Worm (Caenorhabditis elegans) whole organism, L2 larva: Measurements from ENCODE around the gene dur-1.

Experiments
- C34F6.9 ChIP-seq: fragments of 150-350 bp; optimal IDR thresholded peaks from 2 replicates; lab custom pipeline; 2014; ENCODE audit warnings: missing biosample characterization, missing genetic modification characterization
- F13H6.1 ChIP-seq: sonication (generic microtip); optimal IDR thresholded peaks from 2 replicates; lab custom pipeline; 2016; ENCODE audit warnings: missing genetic modification characterization, missing compliant biosample characterization
- R02D3.7 ChIP-seq: fragments of 150-350 bp; optimal IDR thresholded peaks from 2 replicates; lab custom pipeline; 2014; ENCODE audit warnings: missing biosample characterization, missing genetic modification characterization
- Y55F3AM.14 ChIP-seq: fragments of 200-800 bp; sonication (Bioruptor generic); optimal IDR thresholded peaks from 2 replicates; lab custom pipeline; 2018; ENCODE audit warnings: mild to moderate bottlenecking, missing genetic modification characterization, missing compliant biosample characterization
- ZK546.5 ChIP-seq: sonication (generic microtip); optimal IDR thresholded peaks from 2 replicates; lab custom pipeline; 2017; ENCODE audit warnings: missing biosample characterization, missing genetic modification characterization
- alr-1 ChIP-seq: fragments of 150-350 bp; optimal IDR thresholded peaks from 2 replicates; lab custom pipeline; 2014; ENCODE audit warnings: missing biosample characterization, missing genetic modification characterization
- aly-2 ChIP-seq: fragments of 150-350 bp; optimal IDR thresholded peaks from 2 replicates; lab custom pipeline; 2014; ENCODE audit warnings: missing biosample characterization, missing genetic modification characterization
- ama-1 ChIP-seq: fragments of 150-350 bp; optimal IDR thresholded peaks from 2 replicates; lab custom pipeline; 2018; ENCODE audit warnings: inconsistent platforms
- blmp-1 ChIP-seq: sonication (generic microtip); optimal IDR thresholded peaks from 2 replicates; lab custom pipeline; 2017; ENCODE audit warnings: missing genetic modification characterization, mild to moderate bottlenecking, missing compliant biosample characterization, antibody characterized with exemption, moderate library complexity; ENCODE audit not compliant: insufficient read depth
- ceh-16 ChIP-seq: fragments of 150-350 bp; optimal IDR thresholded peaks from 2 replicates; lab custom pipeline; 2014; ENCODE audit warnings: missing biosample characterization, missing genetic modification characterization
- ceh-82 ChIP-seq: fragments of 150-350 bp; optimal IDR thresholded peaks from 2 replicates; lab custom pipeline; 2014; ENCODE audit warnings: missing biosample characterization, missing genetic modification characterization
- crh-2 ChIP-seq: sonication (generic microtip); optimal IDR thresholded peaks from 2 replicates; lab custom pipeline; 2017; ENCODE audit warnings: missing biosample characterization, missing genetic modification characterization
- egl-27 ChIP-seq: sonication (generic microtip); optimal IDR thresholded peaks from 3 replicates; lab custom pipeline; 2017; ENCODE audit warnings: missing biosample characterization, missing genetic modification reagents, missing genetic modification characterization
- elt-1 ChIP-seq: fragments of 150-350 bp; optimal IDR thresholded peaks from 2 replicates; lab custom pipeline; 2014; ENCODE audit warnings: missing biosample characterization, missing genetic modification characterization
- elt-3 ChIP-seq: sonication (generic microtip); optimal IDR thresholded peaks from 2 replicates; lab custom pipeline; 2017; ENCODE audit warnings: missing biosample characterization, missing genetic modification characterization
- gmeb-1 ChIP-seq: fragments of 150-350 bp; optimal IDR thresholded peaks from 2 replicates; lab custom pipeline; 2014; ENCODE audit warnings: missing biosample characterization, missing genetic modification characterization
- lin-11 ChIP-seq: fragments of 150-350 bp; sonication (generic microtip); optimal IDR thresholded peaks from 2 replicates; lab custom pipeline; 2014; ENCODE audit warnings: missing biosample characterization, missing genetic modification characterization, inconsistent platforms, mixed read lengths
- lin-13 ChIP-seq: fragments of 150-350 bp; optimal IDR thresholded peaks from 2 replicates; lab custom pipeline; 2014; ENCODE audit warnings: missing biosample characterization, missing genetic modification reagents, missing genetic modification characterization
- lsy-2 ChIP-seq, 2 experiments: fragments of 150-350 bp in 1 of 2; sonication (generic microtip) in 1 of 2; optimal IDR thresholded peaks; 2 replicates each; lab custom pipeline; 2014 to 2017; ENCODE audit warnings: missing biosample characterization in 2 of 2, missing genetic modification characterization in 2 of 2
- mab-5 ChIP-seq: fragments of 150-350 bp; optimal IDR thresholded peaks from 2 replicates; lab custom pipeline; 2014; ENCODE audit warnings: missing biosample characterization, missing genetic modification characterization
- mdl-1 ChIP-seq, 2 experiments: fragments of 150-350 bp in 1 of 2; sonication (generic microtip) in 1 of 2; optimal IDR thresholded peaks; 2 replicates each; lab custom pipeline; 2017; ENCODE audit warnings: missing biosample characterization in 2 of 2, missing genetic modification characterization in 2 of 2
- nhr-10 ChIP-seq: sonication (generic microtip); optimal IDR thresholded peaks from 2 replicates; lab custom pipeline; 2017; ENCODE audit warnings: missing biosample characterization, missing genetic modification characterization
- nhr-11 ChIP-seq: fragments of 150-350 bp; optimal IDR thresholded peaks from 2 replicates; lab custom pipeline; 2014; ENCODE audit warnings: missing biosample characterization, missing genetic modification characterization
- nhr-129 ChIP-seq: fragments of 150-350 bp; optimal IDR thresholded peaks from 2 replicates; lab custom pipeline; 2014; ENCODE audit warnings: missing biosample characterization, missing genetic modification characterization
- nhr-23 ChIP-seq: fragments of 150-350 bp; optimal IDR thresholded peaks from 2 replicates; lab custom pipeline; 2014; ENCODE audit warnings: missing biosample characterization, missing genetic modification reagents, missing genetic modification characterization
- nhr-237 ChIP-seq: fragments of 150-350 bp; optimal IDR thresholded peaks from 2 replicates; lab custom pipeline; 2014; ENCODE audit warnings: missing biosample characterization, missing genetic modification characterization
- nhr-25 ChIP-seq: fragments of 150-350 bp; sonication (generic microtip); optimal IDR thresholded peaks from 3 replicates; lab custom pipeline; 2014; ENCODE audit warnings: missing biosample characterization, missing genetic modification characterization
- nhr-6 ChIP-seq: fragments of 150-350 bp; optimal IDR thresholded peaks from 2 replicates; lab custom pipeline; 2014; ENCODE audit warnings: missing biosample characterization, missing genetic modification characterization
- nhr-77 ChIP-seq: fragments of 150-350 bp; optimal IDR thresholded peaks from 2 replicates; lab custom pipeline; 2014; ENCODE audit warnings: missing biosample characterization, missing genetic modification characterization
- sem-4 ChIP-seq: fragments of 150-350 bp; optimal IDR thresholded peaks from 2 replicates; lab custom pipeline; 2014; ENCODE audit warnings: missing biosample characterization, missing genetic modification reagents, missing genetic modification characterization
- skn-1 ChIP-seq: sonication (generic microtip); optimal IDR thresholded peaks from 2 replicates; lab custom pipeline; 2017; ENCODE audit warnings: missing biosample characterization, missing genetic modification characterization
- sma-9 ChIP-seq, 2 experiments: fragments of 150-350 bp in 1 of 2; sonication (generic microtip) in 1 of 2; optimal IDR thresholded peaks; 2 replicates each; lab custom pipeline; 2014 to 2016; ENCODE audit warnings: missing genetic modification characterization in 2 of 2, mild to moderate bottlenecking in 1 of 2, missing biosample characterization in 1 of 2, missing compliant biosample characterization in 1 of 2, missing genetic modification reagents in 1 of 2, moderate library complexity in 1 of 2
- unc-39 ChIP-seq: fragments of 150-350 bp; optimal IDR thresholded peaks from 2 replicates; lab custom pipeline; 2014; ENCODE audit warnings: missing biosample characterization, missing genetic modification characterization
- unc-55 ChIP-seq: fragments of 150-350 bp; sonication (generic microtip); optimal IDR thresholded peaks from 3 replicates; lab custom pipeline; 2014; ENCODE audit warnings: missing biosample characterization, missing genetic modification reagents, missing genetic modification characterization
- zag-1 ChIP-seq: fragments of 150-350 bp; optimal IDR thresholded peaks from 2 replicates; lab custom pipeline; 2014; ENCODE audit warnings: missing biosample characterization, missing genetic modification characterization
- ztf-1 ChIP-seq: fragments of 200-800 bp; sonication (Bioruptor generic); conservative IDR thresholded peaks from 2 replicates; pipeline ENCODE4 v1.3.6; 2022; ENCODE audit warnings: missing genetic modification characterization, missing compliant biosample characterization

Gene dur-1

ce11 chrIV:9932055-9932454 is 4.0 kb upstream of the dur-1 start, which contains the start of the genes trmt-10A and F25H8.2:
Gene trmt-10A (minus strand): TSS chrIV:9932213.
Gene F25H8.2 (plus strand): TSS chrIV:9932235.
- TF ChIP-seq lsy-2 (tag; optimal IDR thresholded peaks at IDR 0.05; lab: Kevin White, UChicago) (peak in 1 of 2 experiments; percentile 74), nhr-237 (no peak), gmeb-1 (tag; lab: Kevin White, UChicago) (peak; percentile 33), elt-1 (tag; lab: Kevin White, UChicago) (no peak), sem-4 (tag; lab: Kevin White, UChicago) (peak; percentile 22), nhr-6 (no peak), elt-3 (tag; lab: Kevin White, UChicago) (no peak), ama-1 (lab: Kevin White, UChicago) (no peak), R02D3.7 (tag; lab: Kevin White, UChicago) (no peak), Y55F3AM.14 (no peak), aly-2 (tag; lab: Kevin White, UChicago) (no peak), crh-2 (peak; percentile 26), egl-27 (tag; lab: Kevin White, UChicago) (no peak), ztf-1 (GFP tag; lab: Robert Waterston, UW) (no peak), lin-13 (GFP tag; lab: Kevin White, UChicago) (peak; percentile 15), skn-1 (tag; lab: Kevin White, UChicago) (no peak), unc-55 (peak; percentile 89), ZK546.5 (no peak), zag-1 (tag; lab: Kevin White, UChicago) (peak; percentile 8), nhr-129 (tag; lab: Kevin White, UChicago) (peak; percentile 42), F13H6.1 (no peak), mdl-1 (tag; optimal IDR thresholded peaks at IDR 0.05; lab: Kevin White, UChicago) (no peak), nhr-11 (tag; lab: Kevin White, UChicago) (no peak), nhr-25 (no peak), C34F6.9 (tag; lab: Kevin White, UChicago) (peak; percentile 93), unc-39 (tag; lab: Kevin White, UChicago) (no peak), alr-1 (tag; lab: Kevin White, UChicago) (no peak)

- TF ChIP-seq ceh-82 (tag; lab: Kevin White, UChicago), result no peak
- TF ChIP-seq lin-13 (GFP tag; lab: Kevin White, UChicago), result no peak
- TF ChIP-seq sem-4 (tag; lab: Kevin White, UChicago), result no peak
- no peak for TF ChIP-seq unc-39 (tag; lab: Kevin White, UChicago)
- TF ChIP-seq elt-3 (tag; lab: Kevin White, UChicago), result no peak
- no peak for TF ChIP-seq nhr-6
- TF ChIP-seq mab-5 (tag; lab: Kevin White, UChicago), result no peak
- no peak for TF ChIP-seq nhr-77 (tag; lab: Kevin White, UChicago)
- no peak for TF ChIP-seq lin-11
- no peak for TF ChIP-seq nhr-23 (tag; lab: Kevin White, UChicago)
- no peak for TF ChIP-seq zag-1 (tag; lab: Kevin White, UChicago)
- TF ChIP-seq gmeb-1 (tag; lab: Kevin White, UChicago), result no peak
- TF ChIP-seq nhr-10 (tag; lab: Kevin White, UChicago), result no peak
- TF ChIP-seq unc-55, result no peak
- TF ChIP-seq sma-9 (GFP tag; optimal IDR thresholded peaks at IDR 0.05; lab: Kevin White, UChicago), result no peak
- TF ChIP-seq sma-9 (tag; optimal IDR thresholded peaks at IDR 0.05; lab: Kevin White, UChicago), result no peak
- TF ChIP-seq lsy-2 (tag; optimal IDR thresholded peaks at IDR 0.05; lab: Kevin White, UChicago), result no peak
- TF ChIP-seq nhr-11 (tag; lab: Kevin White, UChicago), result no peak
- TF ChIP-seq crh-2, result no peak
- no peak for TF ChIP-seq egl-27 (tag; lab: Kevin White, UChicago)
- no peak for TF ChIP-seq C34F6.9 (tag; lab: Kevin White, UChicago)
These were observed 3.6 kb downstream of the dur-1 start for ce11 chrIV:9924419-9924818.

- no peak for TF ChIP-seq blmp-1 (tag; lab: Kevin White, UChicago)
- no peak for TF ChIP-seq sma-9 (GFP tag; optimal IDR thresholded peaks at IDR 0.05; lab: Kevin White, UChicago)
- no peak for TF ChIP-seq sma-9 (tag; optimal IDR thresholded peaks at IDR 0.05; lab: Kevin White, UChicago)
- TF ChIP-seq ceh-16 (tag; lab: Kevin White, UChicago), result no peak
- no peak for TF ChIP-seq lsy-2 (tag; optimal IDR thresholded peaks at IDR 0.05; lab: Kevin White, UChicago)
- TF ChIP-seq sem-4 (tag; lab: Kevin White, UChicago), result no peak
- TF ChIP-seq nhr-237, result no peak
- no peak for TF ChIP-seq crh-2
- TF ChIP-seq C34F6.9 (tag; lab: Kevin White, UChicago), result no peak
These were observed 7.6 kb downstream of the dur-1 start for ce11 chrIV:9920426-9920825.
